Fruit fly (Drosophila melanogaster): ENCODE measurements around the gene CG34150.

- TF ChIP-seq CG17806 (tag; optimal IDR thresholded peaks at IDR 0.05) (no peak), CG13204 (GFP tag; optimal IDR thresholded peaks at IDR 0.05) (no peak), CG32121 (GFP tag; IDR thresholded peaks at IDR 0.05) (no peak), rn (GFP tag; IDR thresholded peaks at IDR 0.05) (no peak), CG8159 (tag; optimal IDR thresholded peaks at IDR 0.05) (no peak), CG8301 (tag; optimal IDR thresholded peaks at IDR 0.05) (no peak), CG34367 (tag; optimal IDR thresholded peaks at IDR 0.05) (no peak), CG4496 (GFP tag; IDR thresholded peaks at IDR 0.05) (no peak), Pif1B (GFP tag; optimal IDR thresholded peaks at IDR 0.05) (no peak), EcR (GFP tag; optimal IDR thresholded peaks at IDR 0.05) (no peak)
Measured at dm6 chr3R:24823061-24823460, 9.0 kb downstream of the CG34150 start.

Measured in whole organism, pupa.